Worm (Caenorhabditis elegans) whole organism, L3 larva: Measurements from ENCODE around the gene nhr-10.

Experiments used
- aly-2 ChIP-seq: fragments of 150-350 bp; optimal IDR thresholded peaks from 2 replicates; lab custom pipeline; 2014; ENCODE audit warnings: missing biosample characterization, missing genetic modification characterization
- eor-1 ChIP-seq, 2 experiments: fragments of 150-350 bp; optimal IDR thresholded peaks; 2 replicates each; lab custom pipeline; 2014 to 2018; ENCODE audit warnings: missing biosample characterization in 2 of 2, missing genetic modification characterization in 2 of 2
- nfya-1 ChIP-seq: sonication (generic microtip); optimal IDR thresholded peaks from 2 replicates; lab custom pipeline; 2017; ENCODE audit warnings: missing genetic modification characterization, mild to moderate bottlenecking, missing compliant biosample characterization, antibody characterized with exemption, moderate library complexity; ENCODE audit not compliant: insufficient read depth
- nhr-25 ChIP-seq: sonication (generic microtip); optimal IDR thresholded peaks from 2 replicates; lab custom pipeline; 2017; ENCODE audit warnings: missing biosample characterization, missing genetic modification characterization

DNA sequence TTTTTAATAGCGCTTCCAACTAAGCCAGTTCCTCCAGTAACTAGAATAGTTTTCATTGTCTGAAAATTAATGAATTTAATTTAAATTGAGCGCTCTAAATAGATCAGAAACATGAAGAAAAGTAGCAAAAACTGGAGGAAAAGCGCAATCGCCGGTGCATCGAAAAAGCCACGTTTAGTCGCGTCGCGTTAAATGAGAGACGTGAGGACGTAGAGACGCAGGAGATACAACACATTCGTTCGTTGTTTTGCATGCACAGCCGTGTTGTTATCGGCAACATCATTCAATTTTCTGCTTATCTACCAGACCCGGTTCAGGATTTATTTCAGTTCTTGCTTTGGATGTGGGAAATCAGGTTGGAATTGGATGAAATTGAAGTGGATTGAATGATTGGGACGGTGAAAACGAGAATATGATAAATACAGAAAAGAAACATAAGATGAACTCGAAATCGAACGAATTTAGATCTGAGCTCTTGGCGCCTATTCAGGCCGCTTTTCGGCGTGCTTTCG lies 47.8 kb downstream of the nhr-10 start, which contains the start of gene ger-1:
- TF ChIP-seq eor-1 (tag; optimal IDR thresholded peaks at IDR 0.05; lab: Kevin White, UChicago) (no peak), nhr-25 (tag; lab: Kevin White, UChicago) (no peak), aly-2 (tag; lab: Kevin White, UChicago) (no peak), nfya-1 (tag; lab: Kevin White, UChicago) (no peak)
